Worm (Caenorhabditis elegans) whole organism, late embryonic: ENCODE data around the gene F19G12.3.

ENCODE experiments used
- F13H6.1 ChIP-seq: sonication (generic microtip); optimal IDR thresholded peaks from 2 replicates; lab custom pipeline; 2016; ENCODE audit warnings: missing genetic modification characterization, missing compliant biosample characterization
- ceh-2 ChIP-seq: sonication (generic microtip); optimal IDR thresholded peaks from 2 replicates; lab custom pipeline; 2016; ENCODE audit warnings: missing genotype, missing genetic modification characterization, missing compliant biosample characterization
- ceh-30 ChIP-seq: fragments of 150-350 bp; optimal IDR thresholded peaks from 2 replicates; lab custom pipeline; 2014; ENCODE audit warnings: missing biosample characterization, missing genetic modification characterization
- hlh-15 ChIP-seq: sonication (generic microtip); optimal IDR thresholded peaks from 2 replicates; lab custom pipeline; 2016; ENCODE audit warnings: missing genetic modification characterization, missing compliant biosample characterization
- odd-2 ChIP-seq: sonication (generic microtip); optimal IDR thresholded peaks from 2 replicates; lab custom pipeline; 2017; ENCODE audit warnings: antibody characterized with exemption, mild to moderate bottlenecking, missing genetic modification characterization, missing compliant biosample characterization
- tbx-7 ChIP-seq: sonication (generic microtip); optimal IDR thresholded peaks from 2 replicates; lab custom pipeline; 2016; ENCODE audit warnings: missing genotype, missing genetic modification characterization, missing compliant biosample characterization

ce11 chrX:1412844-1413243 is 11.8 kb upstream of the F19G12.3 start, which contains the start of gene srh-19:
- TF ChIP-seq ceh-2 (tag; lab: Kevin White, UChicago), result no peak
- no peak for TF ChIP-seq F13H6.1 (tag; lab: Kevin White, UChicago)
- no peak for TF ChIP-seq tbx-7 (tag; lab: Kevin White, UChicago)
- no peak for TF ChIP-seq hlh-15 (tag; lab: Kevin White, UChicago)
- no peak for TF ChIP-seq odd-2
- no peak for TF ChIP-seq ceh-30
